Fruit fly (Drosophila melanogaster): ENCODE results near the gene Vha100-1.

The Vha100-1 gene

dm6 chr3R:29089662-29090007, 41.4 kb upstream of the Vha100-1 start (continued):
- no peak for TF ChIP-seq Atf-2 (GFP tag; optimal IDR thresholded peaks at IDR 0.05)
- TF ChIP-seq lab (GFP tag; optimal IDR thresholded peaks at IDR 0.05) = peak; percentile 79
- peak; percentile 36 for TF ChIP-seq CG6813 (GFP tag; optimal IDR thresholded peaks at IDR 0.05)
- TF ChIP-seq tin (GFP tag; optimal IDR thresholded peaks at IDR 0.05) = peak; percentile 55
- 0 out of 2 replicates have a peak, but pooled peaks have one; percentile 30 for TF ChIP-seq CG31224 (GFP tag; IDR thresholded peaks at IDR 0.05)
- peak; percentile 63 for TF ChIP-seq CG17829 (tag; optimal IDR thresholded peaks at IDR 0.05)
- no peak for TF ChIP-seq Bteb2 (GFP tag; optimal IDR thresholded peaks at IDR 0.05)
- TF ChIP-seq CG34376 (GFP tag; optimal IDR thresholded peaks at IDR 0.05) = peak; percentile 13
- TF ChIP-seq CG9932 (GFP tag; IDR thresholded peaks at IDR 0.05) = no peak
- TF ChIP-seq slp2 (GFP tag; optimal IDR thresholded peaks at IDR 0.05) = no peak
- TF ChIP-seq nmo (GFP tag; optimal IDR thresholded peaks at IDR 0.05) = peak; percentile 57
- peak; percentile 75 for TF ChIP-seq CG18599 (GFP tag; optimal IDR thresholded peaks at IDR 0.05)
- TF ChIP-seq CG11093 (GFP tag; IDR thresholded peaks at IDR 0.05) = peak; percentile 34; the same call in 1 of the 3 replicates
- TF ChIP-seq CG16813 (GFP tag; IDR thresholded peaks at IDR 0.05; ENCODE audit: partially characterized antibody) = no peak
- peak; percentile 62 for TF ChIP-seq nau (GFP tag; optimal IDR thresholded peaks at IDR 0.05)
- TF ChIP-seq fd96Cb (tag; optimal IDR thresholded peaks at IDR 0.05) = peak; percentile 46
- peak; percentile 54; the same call in 2 of the 3 replicates for TF ChIP-seq CG11695 (GFP tag; IDR thresholded peaks at IDR 0.05)
- no peak for TF ChIP-seq D (optimal IDR thresholded peaks at IDR 0.05)
- no peak for TF ChIP-seq D (GFP tag; optimal IDR thresholded peaks at IDR 0.05)
- peak; percentile 23 for TF ChIP-seq CG18476 (GFP tag; optimal IDR thresholded peaks at IDR 0.05)
- peak; percentile 62 for TF ChIP-seq CG13296 (GFP tag; optimal IDR thresholded peaks at IDR 0.05)
- peak; percentile 43 for TF ChIP-seq CG10979 (tag; optimal IDR thresholded peaks at IDR 0.05)
- TF ChIP-seq hkb (optimal IDR thresholded peaks at IDR 0.05) = no peak
- TF ChIP-seq hkb (GFP tag; IDR thresholded peaks at IDR 0.05) = peak; percentile 73; the same call in 1 of the 2 replicates
- peak; percentile 55 for TF ChIP-seq bcd (GFP tag; optimal IDR thresholded peaks at IDR 0.05)
- peak in 1 of 2 experiments; percentile 23 for TF ChIP-seq Eip74EF (GFP tag; optimal IDR thresholded peaks at IDR 0.05)
- TF ChIP-seq CG1233 (GFP tag; optimal IDR thresholded peaks at IDR 0.05) = peak; percentile 40
- TF ChIP-seq rib (GFP tag; IDR thresholded peaks at IDR 0.05) = no peak
- peak; percentile 0 for TF ChIP-seq pum (GFP tag; optimal IDR thresholded peaks at IDR 0.05)
- no peak for TF ChIP-seq sd (tag; optimal IDR thresholded peaks at IDR 0.05)
- TF ChIP-seq row (GFP tag; IDR thresholded peaks at IDR 0.05) = no peak
- 0 out of 3 replicates have a peak, but pooled peaks have one; percentile 10 for TF ChIP-seq CG14050 (GFP tag; IDR thresholded peaks at IDR 0.05)
- TF ChIP-seq disco-r (GFP tag; optimal IDR thresholded peaks at IDR 0.05) = no peak
- TF ChIP-seq pita (GFP tag; optimal IDR thresholded peaks at IDR 0.05) = no peak
- TF ChIP-seq CG6654 (GFP tag; optimal IDR thresholded peaks at IDR 0.05) = no peak
- TF ChIP-seq ems (GFP tag; optimal IDR thresholded peaks at IDR 0.05) = no peak
- TF ChIP-seq nom (GFP tag; optimal IDR thresholded peaks at IDR 0.05) = no peak
- TF ChIP-seq pzg (GFP tag; optimal IDR thresholded peaks at IDR 0.05) = no peak
- peak; percentile 72 for TF ChIP-seq CG11504 (tag; optimal IDR thresholded peaks at IDR 0.05)
- TF ChIP-seq Pdp1 (GFP tag; optimal IDR thresholded peaks at IDR 0.05) = peak in 1 of 2 experiments; percentile 4
- TF ChIP-seq CG13424 (tag; optimal IDR thresholded peaks at IDR 0.05) = no peak
- no peak for TF ChIP-seq CG2889 (GFP tag; IDR thresholded peaks at IDR 0.05)
- no peak for TF ChIP-seq cg (GFP tag; optimal IDR thresholded peaks at IDR 0.05)
- TF ChIP-seq Dp (GFP tag; optimal IDR thresholded peaks at IDR 0.05) = no peak
- TF ChIP-seq E2f2 (GFP tag; IDR thresholded peaks at IDR 0.05) = no peak
- TF ChIP-seq CG14667 (GFP tag; IDR thresholded peaks at IDR 0.05) = 0 out of 2 replicates have a peak, but pooled peaks have one; percentile 25
- no peak for TF ChIP-seq lilli (GFP tag; optimal IDR thresholded peaks at IDR 0.05)
- TF ChIP-seq Hmr (GFP tag; optimal IDR thresholded peaks at IDR 0.05) = peak; percentile 14
- no peak for TF ChIP-seq Lim3 (GFP tag; IDR thresholded peaks at IDR 0.05)
- peak; percentile 30 for TF ChIP-seq CG8924 (tag; optimal IDR thresholded peaks at IDR 0.05)
